Worm (Caenorhabditis elegans) whole organism, late embryonic: ENCODE measurements around the gene C35A5.10.

ENCODE experiments used
- C08G9.2 ChIP-seq: sonication (generic microtip); optimal IDR thresholded peaks from 2 replicates; lab custom pipeline; 2016; ENCODE audit warnings: mild to moderate bottlenecking, missing genetic modification characterization, moderate library complexity, missing compliant biosample characterization
- F13H6.1 ChIP-seq: sonication (generic microtip); optimal IDR thresholded peaks from 2 replicates; lab custom pipeline; 2016; ENCODE audit warnings: missing genetic modification characterization, missing compliant biosample characterization
- T23F11.4 ChIP-seq: fragments of 200-800 bp; sonication (Bioruptor generic); optimal IDR thresholded peaks from 2 replicates; lab custom pipeline; 2018; ENCODE audit warnings: mild to moderate bottlenecking, missing genetic modification characterization, missing compliant biosample characterization
- Y22D7AL.16 ChIP-seq: sonication (generic microtip); optimal IDR thresholded peaks from 2 replicates; lab custom pipeline; 2016; ENCODE audit warnings: missing genetic modification characterization, missing compliant biosample characterization
- ceh-14 ChIP-seq: sonication (generic microtip); optimal IDR thresholded peaks from 2 replicates; lab custom pipeline; 2016; ENCODE audit warnings: missing genotype, missing genetic modification characterization, missing compliant biosample characterization
- ceh-18 ChIP-seq: sonication (generic microtip); optimal IDR thresholded peaks from 2 replicates; lab custom pipeline; 2016; ENCODE audit warnings: missing genetic modification characterization, missing compliant biosample characterization
- ceh-19 ChIP-seq: fragments of 200-800 bp; sonication (Bioruptor generic); optimal IDR thresholded peaks from 2 replicates; lab custom pipeline; 2018; ENCODE audit warnings: mild to moderate bottlenecking, missing genetic modification characterization, missing compliant biosample characterization
- ceh-2 ChIP-seq: sonication (generic microtip); optimal IDR thresholded peaks from 2 replicates; lab custom pipeline; 2016; ENCODE audit warnings: missing genotype, missing genetic modification characterization, missing compliant biosample characterization
- ceh-24 ChIP-seq: sonication (generic microtip); optimal IDR thresholded peaks from 2 replicates; lab custom pipeline; 2016; ENCODE audit warnings: mild to moderate bottlenecking, missing genetic modification characterization, missing compliant biosample characterization
- ceh-30 ChIP-seq: fragments of 150-350 bp; optimal IDR thresholded peaks from 2 replicates; lab custom pipeline; 2014; ENCODE audit warnings: missing biosample characterization, missing genetic modification characterization
- ceh-31 ChIP-seq: sonication (generic microtip); optimal IDR thresholded peaks from 2 replicates; lab custom pipeline; 2016; ENCODE audit warnings: missing genetic modification characterization, missing compliant biosample characterization
- ceh-34 ChIP-seq: sonication (generic microtip); optimal IDR thresholded peaks from 2 replicates; lab custom pipeline; 2016; ENCODE audit warnings: mild to moderate bottlenecking, missing genetic modification characterization, missing compliant biosample characterization
- ceh-45 ChIP-seq: fragments of 200-800 bp; sonication (Bioruptor generic); IDR thresholded peaks from 2 replicates; pipeline ENCODE4 v1.3.6; 2022; ENCODE audit warnings: missing genetic modification reagents, missing genetic modification characterization, missing compliant biosample characterization
- dmd-4 ChIP-seq: sonication (generic microtip); optimal IDR thresholded peaks from 2 replicates; lab custom pipeline; 2016; ENCODE audit warnings: borderline replicate concordance, missing genetic modification characterization, missing compliant biosample characterization
- dve-1 ChIP-seq: sonication (generic microtip); optimal IDR thresholded peaks from 2 replicates; lab custom pipeline; 2017; ENCODE audit warnings: antibody characterized with exemption, mild to moderate bottlenecking, missing genetic modification characterization, missing compliant biosample characterization
- elt-2 ChIP-seq: sonication (generic microtip); optimal IDR thresholded peaks from 2 replicates; lab custom pipeline; 2016; ENCODE audit warnings: missing genetic modification reagents, missing genetic modification characterization, missing compliant biosample characterization
- ets-4 ChIP-seq: sonication (generic microtip); optimal IDR thresholded peaks from 2 replicates; lab custom pipeline; 2016; ENCODE audit warnings: missing genetic modification characterization, missing compliant biosample characterization
- eyg-1 ChIP-seq: sonication (generic microtip); optimal IDR thresholded peaks from 2 replicates; lab custom pipeline; 2016; ENCODE audit warnings: missing genotype, missing genetic modification characterization, missing compliant biosample characterization
- fax-1 ChIP-seq: sonication (generic microtip); optimal IDR thresholded peaks from 2 replicates; lab custom pipeline; 2016; ENCODE audit warnings: missing genotype, missing genetic modification characterization, missing compliant biosample characterization
- fkh-10 ChIP-seq: fragments of 150-350 bp; optimal IDR thresholded peaks from 2 replicates; lab custom pipeline; 2014; ENCODE audit warnings: missing biosample characterization, missing genetic modification reagents, missing genetic modification characterization
- fkh-6 ChIP-seq: sonication (generic microtip); optimal IDR thresholded peaks from 2 replicates; lab custom pipeline; 2016; ENCODE audit warnings: missing genetic modification characterization, missing compliant biosample characterization
- gmeb-2 ChIP-seq: sonication (generic microtip); optimal IDR thresholded peaks from 2 replicates; lab custom pipeline; 2016; ENCODE audit warnings: missing genetic modification characterization, inconsistent platforms, missing compliant biosample characterization
- hlh-15 ChIP-seq: sonication (generic microtip); optimal IDR thresholded peaks from 2 replicates; lab custom pipeline; 2016; ENCODE audit warnings: missing genetic modification characterization, missing compliant biosample characterization
- hlh-6 ChIP-seq: sonication (generic microtip); optimal IDR thresholded peaks from 2 replicates; lab custom pipeline; 2016; ENCODE audit warnings: missing genotype, missing genetic modification characterization, missing compliant biosample characterization
- hlh-8 ChIP-seq: sonication (generic microtip); optimal IDR thresholded peaks from 2 replicates; lab custom pipeline; 2016; ENCODE audit warnings: missing genotype, missing genetic modification characterization, missing compliant biosample characterization
- lim-6 ChIP-seq: sonication (generic microtip); optimal IDR thresholded peaks from 2 replicates; lab custom pipeline; 2016; ENCODE audit warnings: missing genetic modification characterization, missing compliant biosample characterization
- lin-11 ChIP-seq: fragments of 200-800 bp; sonication (Bioruptor generic); optimal IDR thresholded peaks from 2 replicates; lab custom pipeline; 2018; ENCODE audit warnings: mild to moderate bottlenecking, missing genetic modification characterization, missing compliant biosample characterization
- madf-2 ChIP-seq: sonication (generic microtip); optimal IDR thresholded peaks from 2 replicates; lab custom pipeline; 2017; ENCODE audit warnings: missing genetic modification characterization, missing compliant biosample characterization
- nfya-1 ChIP-seq: sonication (generic microtip); optimal IDR thresholded peaks from 2 replicates; lab custom pipeline; 2017; ENCODE audit warnings: missing genetic modification characterization, mild to moderate bottlenecking, missing compliant biosample characterization, antibody characterized with exemption, moderate library complexity
- nhr-11 ChIP-seq: fragments of 150-350 bp; optimal IDR thresholded peaks from 2 replicates; lab custom pipeline; 2014; ENCODE audit warnings: missing biosample characterization, missing genetic modification characterization
- npax-4 ChIP-seq: sonication (generic microtip); optimal IDR thresholded peaks from 2 replicates; lab custom pipeline; 2016; ENCODE audit warnings: missing genetic modification characterization, missing compliant biosample characterization
- odd-2 ChIP-seq: sonication (generic microtip); optimal IDR thresholded peaks from 2 replicates; lab custom pipeline; 2017; ENCODE audit warnings: antibody characterized with exemption, mild to moderate bottlenecking, missing genetic modification characterization, missing compliant biosample characterization
- pat-9 ChIP-seq: fragments of 200-800 bp; sonication (Bioruptor generic); optimal IDR thresholded peaks from 2 replicates; lab custom pipeline; 2018; ENCODE audit warnings: mild to moderate bottlenecking, missing genetic modification characterization, moderate library complexity, missing compliant biosample characterization
- pax-1 ChIP-seq: fragments of 150-350 bp; optimal IDR thresholded peaks from 2 replicates; lab custom pipeline; 2014; ENCODE audit warnings: missing biosample characterization, missing genetic modification characterization
- pha-4 ChIP-seq: fragments of 150-350 bp; optimal IDR thresholded peaks from 2 replicates; lab custom pipeline; 2018; ENCODE audit warnings: missing biosample characterization, missing genetic modification reagents, missing genetic modification characterization
- pros-1 ChIP-seq: fragments of 150-350 bp; optimal IDR thresholded peaks from 2 replicates; lab custom pipeline; 2014; ENCODE audit warnings: missing biosample characterization, missing genetic modification reagents, missing genetic modification characterization
- sdc-2 ChIP-seq: sonication (generic microtip); optimal IDR thresholded peaks from 2 replicates; lab custom pipeline; 2016; ENCODE audit warnings: missing genotype, missing genetic modification characterization, missing compliant biosample characterization
- sox-2 ChIP-seq: fragments of 200-800 bp; sonication (Bioruptor generic); IDR thresholded peaks from 2 replicates; pipeline ENCODE4 v1.3.6; 2022; ENCODE audit warnings: missing genetic modification reagents, missing genetic modification characterization, missing compliant biosample characterization
- syd-9 ChIP-seq: sonication (generic microtip); optimal IDR thresholded peaks from 2 replicates; lab custom pipeline; 2016; ENCODE audit warnings: mild to moderate bottlenecking, missing genetic modification characterization, moderate library complexity, missing compliant biosample characterization
- tbx-2 ChIP-seq: sonication (generic microtip); optimal IDR thresholded peaks from 2 replicates; lab custom pipeline; 2016; ENCODE audit warnings: missing genetic modification characterization, missing compliant biosample characterization
- ttx-3 ChIP-seq: sonication (generic microtip); optimal IDR thresholded peaks from 2 replicates; lab custom pipeline; 2016; ENCODE audit warnings: missing genetic modification reagents, missing genetic modification characterization, missing compliant biosample characterization
- unc-42 ChIP-seq: sonication (generic microtip); optimal IDR thresholded peaks from 2 replicates; lab custom pipeline; 2016; ENCODE audit warnings: missing genotype, missing genetic modification characterization, missing compliant biosample characterization
- zip-5 ChIP-seq: sonication (generic microtip); optimal IDR thresholded peaks from 2 replicates; lab custom pipeline; 2016; ENCODE audit warnings: missing genetic modification characterization, missing compliant biosample characterization
- ztf-16 ChIP-seq: sonication (generic microtip); optimal IDR thresholded peaks from 2 replicates; lab custom pipeline; 2017; ENCODE audit warnings: missing genetic modification characterization, missing compliant biosample characterization

C35A5.10 gene

ce11 chrV:10505553-10505952 is 1.6 kb downstream of the C35A5.10 start, which contains the start of gene C35A5.5:
Gene C35A5.5, plus strand, starts transcription at chrV:10505853.
- TF ChIP-seq ceh-14 (tag; lab: Kevin White, UChicago): no peak
- no peak for TF ChIP-seq npax-4 (tag; lab: Kevin White, UChicago)
- no peak for TF ChIP-seq dve-1 (tag; lab: Kevin White, UChicago)
- TF ChIP-seq dmd-4 (tag; lab: Kevin White, UChicago): no peak
- no peak for TF ChIP-seq ceh-24 (tag; lab: Kevin White, UChicago)
- no peak for TF ChIP-seq lin-11 (tag; lab: Kevin White, UChicago)
- no peak for TF ChIP-seq Y22D7AL.16 (tag; lab: Kevin White, UChicago)
- no peak for TF ChIP-seq T23F11.4 (GFP tag; lab: Kevin White, UChicago)
- TF ChIP-seq madf-2: no peak
- no peak for TF ChIP-seq ceh-18 (tag; lab: Kevin White, UChicago)
- TF ChIP-seq nfya-1 (tag; lab: Kevin White, UChicago): no peak
- no peak for TF ChIP-seq hlh-8 (tag; lab: Kevin White, UChicago)
- TF ChIP-seq ceh-45 (GFP tag; lab: Robert Waterston, UW): no peak
- TF ChIP-seq eyg-1 (tag; lab: Kevin White, UChicago): no peak

- TF ChIP-seq ceh-34 (tag; lab: Kevin White, UChicago): no peak
- no peak for TF ChIP-seq ztf-16 (tag; lab: Kevin White, UChicago)
- no peak for TF ChIP-seq unc-42 (tag; lab: Kevin White, UChicago)
- no peak for TF ChIP-seq ceh-30
Measured at ce11 chrV:10508855-10509254, 4.9 kb downstream of the C35A5.10 start, which contains the start of gene C35A5.6. Gene C35A5.6, plus strand, starts transcription at chrV:10509137.

DNA sequence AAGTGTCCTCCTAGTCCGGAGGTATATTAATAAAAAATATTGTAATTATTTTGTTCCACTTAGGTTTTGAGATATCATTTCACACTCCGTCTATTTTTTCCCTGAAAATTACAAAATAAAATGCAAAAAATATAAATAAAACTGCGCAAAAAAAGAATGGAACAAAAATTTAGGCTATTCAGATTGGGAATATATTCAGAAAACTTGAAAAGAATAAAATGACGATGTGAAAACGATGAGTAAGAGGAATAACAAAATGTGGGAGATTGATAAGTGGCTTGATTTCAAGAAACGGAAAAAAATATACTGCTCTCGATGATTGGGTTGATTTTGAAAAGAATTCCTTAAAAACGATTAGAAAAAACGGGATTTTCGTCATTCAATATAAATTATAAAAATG is 10.3 kb downstream of the C35A5.10 start, which contains the start of gene dmsr-8:
TSS of gene dmsr-8 (minus strand) at position 101 of the 400 bp plus-strand sequence.
- TF ChIP-seq pros-1 (no peak), sox-2 (GFP tag; lab: Robert Waterston, UW) (no peak), nhr-11 (no peak), pha-4 (tag; lab: Kevin White, UChicago) (no peak), ceh-24 (tag; lab: Kevin White, UChicago) (no peak), ceh-2 (tag; lab: Kevin White, UChicago) (no peak), fkh-10 (GFP tag; lab: Kevin White, UChicago) (no peak), ttx-3 (no peak), pax-1 (tag; lab: Kevin White, UChicago) (no peak), gmeb-2 (tag; lab: Kevin White, UChicago) (no peak), madf-2 (no peak), elt-2 (no peak), fax-1 (tag; lab: Kevin White, UChicago) (no peak)

- no peak for TF ChIP-seq zip-5
- TF ChIP-seq pat-9 (tag; lab: Kevin White, UChicago): no peak
Measured at ce11 chrV:10516702-10517101, 12.7 kb downstream of the C35A5.10 start.

DNA sequence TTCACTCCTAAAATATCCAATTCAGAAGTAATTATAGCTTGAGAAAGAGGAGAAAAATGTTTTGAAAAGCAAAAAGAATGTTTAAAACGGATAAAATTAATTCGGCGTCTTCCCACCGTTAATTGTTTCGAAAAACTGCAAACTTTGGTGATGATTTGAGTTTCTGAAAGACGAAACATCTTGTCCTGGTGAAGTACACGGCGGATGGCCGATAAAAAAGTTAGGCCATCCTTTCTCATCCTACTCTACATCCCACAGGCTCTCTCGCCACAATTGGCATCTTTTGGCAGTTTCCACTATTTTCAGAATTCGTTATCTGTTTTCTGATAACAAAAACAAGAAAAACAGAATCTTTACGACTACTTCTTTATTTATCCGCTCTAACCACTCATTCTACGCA is 21.9 kb downstream of the C35A5.10 start, which contains the start of the genes C35A5.8 and hda-11:
TSS of gene C35A5.8 (minus strand) at position 7 of the 400 bp plus-strand sequence.
TSS of gene hda-11 (plus strand) at position 283 of the 400 bp plus-strand sequence.
- TF ChIP-seq pax-1 (tag; lab: Kevin White, UChicago) (no peak), unc-42 (tag; lab: Kevin White, UChicago) (peak; percentile 22), hlh-6 (peak; percentile 7), C08G9.2 (tag; lab: Kevin White, UChicago) (peak; percentile 96), elt-2 (peak; percentile 78), ceh-31 (tag; lab: Kevin White, UChicago) (peak; percentile 94), nfya-1 (tag; lab: Kevin White, UChicago) (peak; percentile 8), ceh-34 (tag; lab: Kevin White, UChicago) (peak; percentile 48), F13H6.1 (tag; lab: Kevin White, UChicago) (peak; percentile 65), hlh-8 (tag; lab: Kevin White, UChicago) (peak; percentile 82), ttx-3 (peak; percentile 25), zip-5 (peak; percentile 62), syd-9 (tag; lab: Kevin White, UChicago) (no peak), lim-6 (tag; lab: Kevin White, UChicago) (peak; percentile 63), fkh-6 (peak; percentile 52), tbx-2 (tag; lab: Kevin White, UChicago) (peak; percentile 90), ceh-2 (tag; lab: Kevin White, UChicago) (peak; percentile 91), sdc-2 (tag; lab: Kevin White, UChicago) (peak; percentile 22), hlh-15 (peak; percentile 1), odd-2 (tag; lab: Kevin White, UChicago) (no peak), ztf-16 (tag; lab: Kevin White, UChicago) (no peak), ets-4 (tag; lab: Kevin White, UChicago) (peak; percentile 89), ceh-18 (tag; lab: Kevin White, UChicago) (peak; percentile 15), fax-1 (tag; lab: Kevin White, UChicago) (peak; percentile 39), ceh-19 (peak; percentile 15)
